Worm (Caenorhabditis elegans): Measurements from ENCODE around the gene cdc-25.2.

ce11 chrV:1631148-1631547, 64.3 kb downstream of the cdc-25.2 start, which contains the start of gene Y46H3D.8:
- no peak for TF ChIP-seq pha-4 (tag; optimal IDR thresholded peaks at IDR 0.05)
- TF ChIP-seq snpc-3.4 (tag; optimal IDR thresholded peaks at IDR 0.05) = no peak
- TF ChIP-seq ztf-18 (tag; optimal IDR thresholded peaks at IDR 0.05) = no peak
- TF ChIP-seq lin-26 (GFP tag; IDR thresholded peaks at IDR 0.05) = no peak
- TF ChIP-seq gei-17 (GFP tag; optimal IDR thresholded peaks at IDR 0.05) = no peak
- TF ChIP-seq nfya-2 (GFP tag; IDR thresholded peaks at IDR 0.05) = no peak
- no peak for TF ChIP-seq mel-28 (tag; optimal IDR thresholded peaks at IDR 0.05; ENCODE audit: borderline replicate concordance)
